Fruit fly (Drosophila melanogaster) whole organism, wandering third instar larva: Measurements from ENCODE around the gene CG32407.

Experiments used
- Abd-B ChIP-seq: fragments of >200 bp; optimal IDR thresholded peaks from 2 replicates; lab custom pipeline; 2017; ENCODE audit warnings: missing biosample characterization, missing genetic modification characterization
- CG32264 ChIP-seq: fragments of 200-800 bp; sonication (Bioruptor generic); optimal IDR thresholded peaks from 2 replicates; lab custom pipeline; 2016; ENCODE audit warnings: missing biosample characterization, missing genetic modification characterization
- CrebA ChIP-seq: fragments of 200-800 bp; sonication (Bioruptor generic); optimal IDR thresholded peaks from 2 replicates; lab custom pipeline; 2016; ENCODE audit warnings: missing biosample characterization, mild to moderate bottlenecking, missing genetic modification characterization, borderline replicate concordance
- Dfd ChIP-seq: fragments of >200 bp; optimal IDR thresholded peaks from 2 replicates; lab custom pipeline; 2017; ENCODE audit warnings: missing biosample characterization, missing genetic modification characterization
- GATAd ChIP-seq: sonication (Bioruptor generic); optimal IDR thresholded peaks from 2 replicates; lab custom pipeline; 2016; ENCODE audit warnings: missing biosample characterization, missing genetic modification characterization
- HLH106 ChIP-seq: fragments of 200-800 bp; optimal IDR thresholded peaks from 3 replicates; lab custom pipeline; 2019; ENCODE audit warnings: missing biosample characterization, mild to moderate bottlenecking, missing genetic modification characterization, moderate library complexity
- Hnf4 ChIP-seq: fragments of 200-800 bp; sonication (Bioruptor generic); optimal IDR thresholded peaks from 2 replicates; lab custom pipeline; 2016; ENCODE audit warnings: missing biosample characterization, mild to moderate bottlenecking, missing genetic modification characterization
- Hr78 ChIP-seq: fragments of >200 bp; optimal IDR thresholded peaks from 2 replicates; lab custom pipeline; 2017; ENCODE audit warnings: missing biosample characterization, missing genetic modification characterization
- Hr83 ChIP-seq: fragments of 200-300 bp; sonication (Bioruptor generic); optimal IDR thresholded peaks from 2 replicates; lab custom pipeline; 2016; ENCODE audit warnings: missing biosample characterization, mild to moderate bottlenecking, missing genetic modification characterization, moderate library complexity; ENCODE audit not compliant: poor library complexity, severe bottlenecking
- Mio ChIP-seq: sonication (Bioruptor generic); optimal IDR thresholded peaks from 2 replicates; lab custom pipeline; 2016; ENCODE audit warnings: missing biosample characterization, missing genetic modification characterization
- Myc ChIP-seq: fragments of >200 bp; optimal IDR thresholded peaks from 2 replicates; lab custom pipeline; 2017
- N ChIP-seq: fragments of >200 bp; optimal IDR thresholded peaks from 2 replicates; lab custom pipeline; 2018; ENCODE audit warnings: missing biosample characterization, missing external identifiers, missing genetic modification characterization
- Rel ChIP-seq, 2 experiments: fragments of 200-800 bp; sonication (Bioruptor generic) in 1 of 2; optimal IDR thresholded peaks; 2 replicates in 1 of 2; 3 replicates in 1 of 2; lab custom pipeline; 2016 to 2019; ENCODE audit warnings: mild to moderate bottlenecking in 2 of 2, missing biosample characterization in 2 of 2, missing genetic modification characterization in 2 of 2, moderate library complexity in 1 of 2
- Vsx2 ChIP-seq: fragments of 200-300, 225-300 bp; sonication (Bioruptor generic); optimal IDR thresholded peaks from 2 replicates; lab custom pipeline; 2018; ENCODE audit warnings: missing biosample characterization, missing genetic modification characterization; ENCODE audit not compliant: partially characterized antibody
- br ChIP-seq: fragments of 200-800 bp; sonication (Bioruptor generic); optimal IDR thresholded peaks from 2 replicates; lab custom pipeline; 2016; ENCODE audit warnings: missing biosample characterization, missing genetic modification characterization
- brk ChIP-seq: fragments of 200-800 bp; sonication (Bioruptor generic); optimal IDR thresholded peaks from 2 replicates; lab custom pipeline; 2016; ENCODE audit warnings: missing biosample characterization, mild to moderate bottlenecking, missing genetic modification characterization
- dl ChIP-seq, 2 experiments: fragments of 175-275, 200-275 bp in 1 of 2; fragments of 200-275 bp in 1 of 2; sonication (Bioruptor generic); optimal IDR thresholded peaks; lab custom pipeline; 2018; ENCODE audit warnings: mild to moderate bottlenecking in 2 of 2, missing biosample characterization in 2 of 2, missing genetic modification characterization in 2 of 2, moderate library complexity in 2 of 2; ENCODE audit not compliant: partially characterized antibody in 2 of 2, insufficient read depth in 1 of 2
- dmrt93B ChIP-seq: fragments of 200-800 bp; sonication (Bioruptor generic); optimal IDR thresholded peaks from 2 replicates; lab custom pipeline; 2018; ENCODE audit warnings: missing biosample characterization, mild to moderate bottlenecking, missing genetic modification characterization
- dsf ChIP-seq: sonication (Bioruptor generic); optimal IDR thresholded peaks from 2 replicates; lab custom pipeline; 2016; ENCODE audit warnings: missing biosample characterization, missing genetic modification characterization, borderline replicate concordance
- ey ChIP-seq: fragments of 200-800 bp; sonication (Bioruptor generic); optimal IDR thresholded peaks from 2 replicates; lab custom pipeline; 2016; ENCODE audit warnings: missing biosample characterization, missing genetic modification characterization
- foxo ChIP-seq, 2 experiments: fragments of 200-800 bp; sonication (Bioruptor generic); optimal IDR thresholded peaks; 2 replicates in 1 of 2; 3 replicates in 1 of 2; lab custom pipeline; 2016 to 2017; ENCODE audit warnings: missing biosample characterization in 2 of 2, missing genetic modification characterization in 2 of 2
- fru ChIP-seq: fragments of 200-800 bp; sonication (Bioruptor generic); optimal IDR thresholded peaks from 3 replicates; lab custom pipeline; 2016; ENCODE audit warnings: missing biosample characterization, mild to moderate bottlenecking, missing genetic modification characterization
- h ChIP-seq: fragments of 200-800 bp; sonication (Bioruptor generic); optimal IDR thresholded peaks from 3 replicates; lab custom pipeline; 2016; ENCODE audit warnings: missing biosample characterization, mild to moderate bottlenecking, missing genetic modification characterization
- jim ChIP-seq: fragments of 175-275, 200-325 bp; sonication (Bioruptor generic); optimal IDR thresholded peaks from 2 replicates; lab custom pipeline; 2016; ENCODE audit warnings: missing biosample characterization, mild to moderate bottlenecking, missing genetic modification characterization
- pan ChIP-seq: fragments of >200 bp; optimal IDR thresholded peaks from 2 replicates; lab custom pipeline; 2017
- psq ChIP-seq: fragments of 200-800 bp; sonication (Bioruptor generic); optimal IDR thresholded peaks from 3 replicates; lab custom pipeline; 2017; ENCODE audit warnings: missing biosample characterization, mild to moderate bottlenecking, missing genetic modification characterization, moderate library complexity
- rgr ChIP-seq: fragments of 200-800 bp; sonication (Bioruptor generic); optimal IDR thresholded peaks from 3 replicates; lab custom pipeline; 2016; ENCODE audit warnings: missing biosample characterization, mild to moderate bottlenecking, missing genetic modification characterization
- sage ChIP-seq: fragments of 200-800 bp; sonication (Bioruptor generic); optimal IDR thresholded peaks from 2 replicates; lab custom pipeline; 2016; ENCODE audit warnings: missing biosample characterization, mild to moderate bottlenecking, missing genetic modification characterization
- sv ChIP-seq: fragments of 200-800 bp; sonication (Bioruptor generic); optimal IDR thresholded peaks from 3 replicates; lab custom pipeline; 2016; ENCODE audit warnings: missing biosample characterization, missing genetic modification characterization
- tai ChIP-seq: sonication (Bioruptor generic); optimal IDR thresholded peaks from 2 replicates; lab custom pipeline; 2016; ENCODE audit warnings: missing biosample characterization, missing genetic modification characterization
- usp ChIP-seq: fragments of >200 bp; optimal IDR thresholded peaks from 2 replicates; lab custom pipeline; 2017; ENCODE audit warnings: missing biosample characterization, missing genetic modification characterization
- woc ChIP-seq: sonication (Bioruptor generic); optimal IDR thresholded peaks from 2 replicates; lab custom pipeline; 2016; ENCODE audit warnings: missing biosample characterization, mild to moderate bottlenecking, missing genetic modification characterization

Gene CG32407

DNA sequence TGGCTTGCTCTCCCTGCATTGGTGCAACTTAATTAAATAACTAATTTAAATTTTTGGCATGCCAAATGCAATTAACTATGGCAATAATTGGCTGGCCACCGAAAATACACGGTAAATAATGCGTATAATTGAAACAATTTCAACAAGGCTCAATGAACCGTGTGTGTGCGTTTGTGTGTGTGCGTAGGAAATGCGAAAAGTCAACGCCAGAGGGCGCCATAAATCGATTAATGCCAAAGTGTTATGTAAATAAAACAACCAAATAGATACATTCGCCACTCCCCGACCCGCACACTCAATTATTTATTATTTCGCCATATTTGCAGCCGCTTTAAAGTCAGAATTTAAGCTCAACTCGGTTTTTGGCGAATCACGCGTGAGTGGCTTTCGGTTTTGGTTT lies 35.3 kb downstream of the CG32407 start:
- TF ChIP-seq foxo (GFP tag; optimal IDR thresholded peaks at IDR 0.05; lab: Kevin White, UChicago): no peak

DNA sequence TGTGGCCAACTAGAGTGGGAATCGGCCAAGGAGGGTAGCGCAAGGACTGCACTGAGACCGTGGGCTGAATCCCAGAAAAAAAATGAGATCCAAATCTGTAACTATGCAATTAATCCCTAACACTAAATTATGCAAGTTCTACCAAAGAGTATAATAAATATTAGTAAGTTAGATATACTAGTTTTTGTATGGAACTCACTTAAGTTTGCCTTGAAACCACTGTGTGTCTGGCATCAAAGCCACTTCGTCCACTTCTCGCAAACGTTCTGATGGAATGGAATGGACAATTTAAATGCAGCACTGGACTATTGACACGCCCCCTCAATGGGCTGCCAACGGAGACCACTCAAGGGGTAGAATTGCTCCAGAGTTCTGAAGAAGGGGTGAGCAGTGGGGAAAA lies 36.3 kb downstream of the CG32407 start:
- TF ChIP-seq dmrt93B (no peak), sage (no peak), Myc (lab: Kevin White, UChicago) (no peak), CrebA (GFP tag; lab: Kevin White, UChicago) (no peak), br (GFP tag; lab: Kevin White, UChicago) (no peak), Dfd (GFP tag; lab: Kevin White, UChicago) (no peak), N (GFP tag; lab: Kevin White, UChicago) (no peak), Rel (GFP tag; optimal IDR thresholded peaks at IDR 0.05; lab: Kevin White, UChicago) (no peak), Rel (tag; optimal IDR thresholded peaks at IDR 0.05; lab: Kevin White, UChicago) (no peak), Vsx2 (GFP tag; lab: Kevin White, UChicago) (no peak)

DNA sequence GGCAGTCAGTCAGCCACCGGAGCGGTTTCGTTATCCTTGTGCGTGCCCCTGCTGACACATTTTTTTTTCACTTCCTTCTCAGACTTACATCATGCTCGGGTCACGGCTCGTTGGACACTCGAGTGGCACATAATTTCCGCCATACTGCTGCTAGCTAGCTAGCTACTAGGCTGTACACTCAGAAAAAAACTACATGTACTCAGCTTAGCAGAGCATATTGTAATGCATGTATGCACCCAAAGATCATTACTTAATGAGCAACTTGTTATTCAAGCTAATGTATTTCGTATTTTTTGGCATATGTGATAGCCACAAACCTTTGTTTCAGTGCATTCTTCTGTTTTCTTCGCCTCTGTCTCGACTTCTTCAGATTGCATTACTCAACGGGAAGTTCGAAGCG lies 42.5 kb downstream of the CG32407 start:
- no peak for TF ChIP-seq woc (GFP tag; lab: Kevin White, UChicago)
- no peak for TF ChIP-seq foxo (GFP tag; optimal IDR thresholded peaks at IDR 0.05; lab: Kevin White, UChicago)
- no peak for TF ChIP-seq CG32264 (GFP tag; lab: Kevin White, UChicago)
- TF ChIP-seq Hnf4 (GFP tag; lab: Kevin White, UChicago): no peak
- TF ChIP-seq pan: no peak
- TF ChIP-seq Rel (GFP tag; optimal IDR thresholded peaks at IDR 0.05; lab: Kevin White, UChicago): no peak
- TF ChIP-seq Rel (tag; optimal IDR thresholded peaks at IDR 0.05; lab: Kevin White, UChicago): no peak
- no peak for TF ChIP-seq HLH106
- TF ChIP-seq Abd-B (GFP tag; lab: Kevin White, UChicago): no peak
- no peak for TF ChIP-seq brk (GFP tag; lab: Kevin White, UChicago)
- TF ChIP-seq Vsx2 (GFP tag; lab: Kevin White, UChicago): no peak
- TF ChIP-seq tai (GFP tag; lab: Kevin White, UChicago): no peak
- TF ChIP-seq fru: no peak
- TF ChIP-seq psq (GFP tag; lab: Kevin White, UChicago): no peak
- TF ChIP-seq sage: no peak
- no peak for TF ChIP-seq jim (GFP tag; lab: Kevin White, UChicago)
- TF ChIP-seq sv (GFP tag; lab: Kevin White, UChicago): no peak
- TF ChIP-seq GATAd (GFP tag; lab: Kevin White, UChicago): no peak

DNA sequence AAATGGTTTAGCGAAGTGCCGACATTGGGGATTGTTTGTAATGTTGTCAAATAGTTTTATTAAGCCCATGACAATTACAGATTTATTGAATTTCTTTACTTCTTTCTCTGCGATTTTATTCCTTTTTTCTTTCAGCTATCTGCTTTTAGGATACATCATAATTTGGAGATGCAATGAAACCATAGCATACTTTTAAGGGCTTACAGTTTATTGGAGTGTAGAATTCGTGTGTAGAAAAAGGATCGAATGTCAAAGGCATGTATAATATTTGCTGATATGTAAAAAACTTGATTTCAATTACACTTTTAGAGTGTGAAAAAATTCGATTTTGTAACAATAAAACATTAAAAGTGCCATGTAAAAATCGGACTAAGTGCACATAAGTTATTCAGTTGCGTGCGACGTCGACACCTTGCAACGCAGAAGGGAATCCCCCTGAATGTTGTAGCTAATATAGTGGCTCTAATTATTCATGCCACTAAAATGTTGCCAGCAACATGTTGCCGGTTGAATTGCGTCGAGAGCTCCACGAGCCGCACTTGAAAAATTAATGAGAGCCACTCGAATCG lies 45.1 kb downstream of the CG32407 start:
- peak; percentile 51 for TF ChIP-seq Myc (lab: Kevin White, UChicago)
- TF ChIP-seq CrebA (GFP tag; lab: Kevin White, UChicago): no peak

DNA sequence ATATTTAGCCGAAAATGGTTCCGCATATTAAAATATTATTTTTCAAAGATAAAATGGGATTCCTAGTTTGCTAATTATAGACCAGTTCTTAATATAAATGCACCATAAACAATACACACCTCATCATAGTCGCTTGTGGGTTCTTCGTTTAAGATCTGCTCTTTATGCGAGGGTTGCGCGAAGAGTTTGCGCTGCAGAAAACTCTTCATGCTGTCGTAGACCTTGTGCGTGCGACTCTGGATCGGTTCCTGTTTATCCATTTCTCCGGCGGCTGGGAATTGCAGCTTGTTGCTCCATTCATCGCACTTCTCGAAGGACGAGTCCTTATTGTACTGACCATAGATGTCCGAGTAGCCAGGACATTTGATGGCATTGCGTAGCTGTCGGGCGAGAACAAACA lies 46.8 kb downstream of the CG32407 start:
- no peak for TF ChIP-seq fru
- no peak for TF ChIP-seq tai (GFP tag; lab: Kevin White, UChicago)
- TF ChIP-seq dmrt93B: no peak
- TF ChIP-seq Hr78 (GFP tag; lab: Kevin White, UChicago): no peak
- TF ChIP-seq Mio: no peak
- TF ChIP-seq h (GFP tag; lab: Kevin White, UChicago): no peak
- TF ChIP-seq foxo (GFP tag; optimal IDR thresholded peaks at IDR 0.05; lab: Kevin White, UChicago): no peak
- no peak for TF ChIP-seq brk (GFP tag; lab: Kevin White, UChicago)
- no peak for TF ChIP-seq rgr
- no peak for TF ChIP-seq ey (GFP tag; lab: Kevin White, UChicago)
- no peak for TF ChIP-seq usp (GFP tag; lab: Kevin White, UChicago)
- TF ChIP-seq Hr83: no peak
- TF ChIP-seq dl (GFP tag; optimal IDR thresholded peaks at IDR 0.05; lab: Kevin White, UChicago; ENCODE audit: insufficient read depth in 1 of 2, partially characterized antibody in 2 of 2): no peak
- TF ChIP-seq HLH106: no peak
- TF ChIP-seq dsf (GFP tag; lab: Kevin White, UChicago): no peak
- no peak for TF ChIP-seq sage
- no peak for TF ChIP-seq br (GFP tag; lab: Kevin White, UChicago)
- TF ChIP-seq Myc (lab: Kevin White, UChicago): no peak
- no peak for TF ChIP-seq pan
